Fruit fly (Drosophila melanogaster) whole organism, embryonic: ENCODE measurements around the gene UQCR-14.

Source experiments
- B-H2 ChIP-seq: fragments of 200-800 bp; sonication (Bioruptor generic); optimal IDR thresholded peaks from 2 replicates; lab custom pipeline; 2018; ENCODE audit warnings: missing biosample characterization, mild to moderate bottlenecking, missing genetic modification characterization
- BEAF-32 ChIP-seq: fragments of 200-800 bp; sonication (Bioruptor generic); optimal IDR thresholded peaks from 3 replicates; lab custom pipeline; 2017; ENCODE audit warnings: missing biosample characterization, missing genetic modification characterization, mild to moderate bottlenecking, moderate library complexity, missing genetic modification reagents
- Bdp1 ChIP-seq: fragments of 200-800 bp; sonication (Bioruptor generic); optimal IDR thresholded peaks from 3 replicates; lab custom pipeline; 2016; ENCODE audit warnings: missing biosample characterization, missing genetic modification characterization
- BtbVII ChIP-seq: fragments of 200-800 bp; sonication (Bioruptor generic); optimal IDR thresholded peaks from 3 replicates; lab custom pipeline; 2017; ENCODE audit warnings: missing biosample characterization, mild to moderate bottlenecking, missing genetic modification characterization
- CG10366 ChIP-seq: fragments of 200-800 bp; sonication (Bioruptor generic); IDR thresholded peaks from 2 replicates; pipeline ENCODE4 v1.3.6; 2022; ENCODE audit warnings: missing biosample characterization, missing genetic modification characterization
- CG1602 ChIP-seq: fragments of 200-800 bp; sonication (Bioruptor generic); optimal IDR thresholded peaks from 3 replicates; lab custom pipeline; 2016; ENCODE audit warnings: missing biosample characterization, missing genetic modification characterization
- CG16813 ChIP-seq: fragments of 200-800 bp; sonication (Bioruptor generic); IDR thresholded peaks from 3 replicates; pipeline ENCODE4 v1.3.6; 2022; ENCODE audit warnings: missing biosample characterization, missing genetic modification characterization; ENCODE audit not compliant: partially characterized antibody
- CG1832 ChIP-seq: fragments of 200-800 bp; sonication (Bioruptor generic); optimal IDR thresholded peaks from 2 replicates; lab custom pipeline; 2017; ENCODE audit warnings: missing biosample characterization, mild to moderate bottlenecking, missing genetic modification characterization, inconsistent platforms
- CG2129 ChIP-seq: fragments of 200-800 bp; sonication (Bioruptor generic); IDR thresholded peaks from 2 replicates; pipeline ENCODE4 v1.3.6; 2022; ENCODE audit warnings: missing biosample characterization, missing genetic modification characterization; ENCODE audit not compliant: partially characterized antibody
- CG30403 ChIP-seq: fragments of 200-800 bp; sonication (Bioruptor generic); optimal IDR thresholded peaks from 3 replicates; lab custom pipeline; 2016; ENCODE audit warnings: missing biosample characterization, missing genetic modification characterization
- CG31388 ChIP-seq: fragments of 200-800 bp; sonication (Bioruptor generic); optimal IDR thresholded peaks from 2 replicates; lab custom pipeline; 2016; ENCODE audit warnings: missing biosample characterization, missing genetic modification characterization
- CG4404 ChIP-seq: fragments of 200-800 bp; sonication (Bioruptor generic); IDR thresholded peaks from 2 replicates; pipeline ENCODE4 v1.3.6; 2022; ENCODE audit warnings: missing biosample characterization, missing genetic modification characterization
- CG5953 ChIP-seq: fragments of 200-800 bp; sonication (Bioruptor generic); IDR thresholded peaks from 2 replicates; pipeline ENCODE4 v1.3.6; 2022; ENCODE audit warnings: missing biosample characterization, missing genetic modification characterization
- CG7963 ChIP-seq: fragments of 200-800 bp; sonication (Bioruptor generic); IDR thresholded peaks from 3 replicates; pipeline ENCODE4 v1.3.6; 2022; ENCODE audit warnings: missing biosample characterization, missing genetic modification characterization; ENCODE audit not compliant: partially characterized antibody
- Dll ChIP-seq: fragments of 200-800 bp; sonication (Bioruptor generic); IDR thresholded peaks from 4 replicates; pipeline ENCODE4 v1.3.6; 2022; ENCODE audit warnings: missing biosample characterization, missing genetic modification characterization; ENCODE audit not compliant: partially characterized antibody
- Doc3 ChIP-seq: fragments of 200-800 bp; sonication (Bioruptor generic); IDR thresholded peaks from 3 replicates; pipeline ENCODE4 v1.3.6; 2022; ENCODE audit warnings: missing biosample characterization, missing genetic modification characterization; ENCODE audit not compliant: partially characterized antibody
- Drgx ChIP-seq: fragments of 200-800 bp; sonication (Bioruptor generic); IDR thresholded peaks from 2 replicates; pipeline ENCODE4 v1.3.6; 2022; ENCODE audit warnings: missing biosample characterization, missing genetic modification characterization
- E2f2 ChIP-seq: fragments of 200-800 bp; sonication (Bioruptor generic); IDR thresholded peaks from 2 replicates; pipeline ENCODE4 v1.3.6; 2022; ENCODE audit warnings: missing biosample characterization, missing genetic modification characterization
- HLHmδ ChIP-seq: fragments of 200-800 bp; sonication (Bioruptor generic); optimal IDR thresholded peaks from 2 replicates; lab custom pipeline; 2018; ENCODE audit warnings: missing biosample characterization, mild to moderate bottlenecking, missing genetic modification characterization, moderate library complexity
- Optix ChIP-seq: fragments of 200-800 bp; sonication (Bioruptor generic); IDR thresholded peaks from 3 replicates; pipeline ENCODE4 v1.3.6; 2022; ENCODE audit warnings: missing biosample characterization, missing genetic modification characterization
- Ravus ChIP-seq: fragments of 200-800 bp; sonication (Bioruptor generic); IDR thresholded peaks from 2 replicates; pipeline ENCODE4 v1.3.6; 2022; ENCODE audit warnings: missing biosample characterization, missing genetic modification characterization
- Scr ChIP-seq: fragments of 200-800 bp; sonication (Bioruptor generic); IDR thresholded peaks from 2 replicates; pipeline ENCODE4 v1.3.6; 2022; ENCODE audit warnings: missing biosample characterization, missing genetic modification characterization; ENCODE audit not compliant: partially characterized antibody
- Six4 ChIP-seq: fragments of 200-800 bp; sonication (Bioruptor generic); optimal IDR thresholded peaks from 2 replicates; lab custom pipeline; 2016; ENCODE audit warnings: missing biosample characterization, missing genetic modification characterization
- ato ChIP-seq: fragments of 200-800 bp; sonication (Bioruptor generic); IDR thresholded peaks from 2 replicates; pipeline ENCODE4 v1.3.6; 2022; ENCODE audit warnings: missing biosample characterization, missing genetic modification characterization; ENCODE audit not compliant: partially characterized antibody
- crc ChIP-seq: fragments of 200-800 bp; sonication (Bioruptor generic); optimal IDR thresholded peaks from 2 replicates; lab custom pipeline; 2016; ENCODE audit warnings: missing biosample characterization, missing genetic modification characterization
- crp ChIP-seq, 2 experiments: fragments of 200-800 bp; sonication (Bioruptor generic); optimal IDR thresholded peaks; 2 replicates in 1 of 2; 3 replicates in 1 of 2; lab custom pipeline; 2017; ENCODE audit warnings: missing biosample characterization in 2 of 2, missing genetic modification characterization in 2 of 2, mild to moderate bottlenecking in 1 of 2, moderate library complexity in 1 of 2
- dmrt11E ChIP-seq: fragments of 200-800 bp; sonication (Bioruptor generic); optimal IDR thresholded peaks from 3 replicates; lab custom pipeline; 2018; ENCODE audit warnings: missing biosample characterization, mild to moderate bottlenecking, missing genetic modification characterization, moderate library complexity
- ems ChIP-seq: fragments of 200-800 bp; sonication (Bioruptor generic); optimal IDR thresholded peaks from 3 replicates; lab custom pipeline; 2016; ENCODE audit warnings: missing biosample characterization, missing genetic modification characterization
- gcm2 ChIP-seq: fragments of 200-800 bp; sonication (Bioruptor generic); optimal IDR thresholded peaks from 2 replicates; lab custom pipeline; 2016; ENCODE audit warnings: missing biosample characterization, missing genetic modification characterization
- gfzf ChIP-seq: fragments of 200-800 bp; sonication (Bioruptor generic); optimal IDR thresholded peaks from 2 replicates; lab custom pipeline; 2016; ENCODE audit warnings: missing biosample characterization, mild to moderate bottlenecking, missing genetic modification characterization, moderate library complexity
- gt ChIP-seq: fragments of 200-800 bp; sonication (Bioruptor generic); IDR thresholded peaks from 2 replicates; pipeline ENCODE4 v1.3.6; 2022; ENCODE audit warnings: missing biosample characterization, missing genetic modification characterization
- her ChIP-seq: fragments of 200-800 bp; sonication (Bioruptor generic); optimal IDR thresholded peaks from 2 replicates; lab custom pipeline; 2016; ENCODE audit warnings: missing biosample characterization, missing genetic modification characterization
- ind ChIP-seq: fragments of 200-800 bp; sonication (Bioruptor generic); optimal IDR thresholded peaks from 3 replicates; lab custom pipeline; 2016; ENCODE audit warnings: missing biosample characterization, missing genetic modification characterization
- jigr1 ChIP-seq: fragments of 200-800 bp; sonication (Bioruptor generic); IDR thresholded peaks from 3 replicates; pipeline ENCODE4 v1.3.6; 2022; ENCODE audit warnings: missing biosample characterization, missing genetic modification characterization
- knrl ChIP-seq: fragments of 200-800 bp; sonication (Bioruptor generic); IDR thresholded peaks from 3 replicates; pipeline ENCODE4 v1.3.6; 2022; ENCODE audit warnings: missing biosample characterization, missing genetic modification characterization; ENCODE audit not compliant: partially characterized antibody
- maf-S ChIP-seq: fragments of 200-800 bp; sonication (Bioruptor generic); optimal IDR thresholded peaks from 2 replicates; lab custom pipeline; 2016; ENCODE audit warnings: missing biosample characterization, missing genetic modification characterization
- nom ChIP-seq: fragments of 200-800 bp; sonication (Bioruptor generic); optimal IDR thresholded peaks from 2 replicates; lab custom pipeline; 2017; ENCODE audit warnings: missing biosample characterization, missing genetic modification characterization, mild to moderate bottlenecking, moderate library complexity, missing genetic modification reagents
- pb ChIP-seq: fragments of 200-800 bp; sonication (Bioruptor generic); optimal IDR thresholded peaks from 3 replicates; lab custom pipeline; 2016; ENCODE audit warnings: missing biosample characterization, missing genetic modification characterization
- phol ChIP-seq: fragments of 200-800 bp; sonication (Bioruptor generic); optimal IDR thresholded peaks from 3 replicates; lab custom pipeline; 2018; ENCODE audit warnings: missing biosample characterization, mild to moderate bottlenecking, missing genetic modification characterization, moderate library complexity
- pzg ChIP-seq: fragments of 200-800 bp; sonication (Bioruptor generic); optimal IDR thresholded peaks from 3 replicates; lab custom pipeline; 2018; ENCODE audit warnings: missing biosample characterization, mild to moderate bottlenecking, missing genetic modification characterization, moderate library complexity
- repo ChIP-seq: fragments of 200-800 bp; sonication (Bioruptor generic); optimal IDR thresholded peaks from 2 replicates; lab custom pipeline; 2016; ENCODE audit warnings: missing biosample characterization, missing genetic modification characterization
- scrt ChIP-seq: fragments of 200-800 bp; sonication (Bioruptor generic); optimal IDR thresholded peaks from 2 replicates; lab custom pipeline; 2018; ENCODE audit warnings: missing biosample characterization, mild to moderate bottlenecking, missing genetic modification characterization, moderate library complexity
- tna ChIP-seq: fragments of 200-800 bp; sonication (Bioruptor generic); IDR thresholded peaks from 2 replicates; pipeline ENCODE4 v1.3.6; 2022; ENCODE audit warnings: missing biosample characterization, missing genetic modification characterization; ENCODE audit not compliant: partially characterized antibody
- tup ChIP-seq: fragments of 200-800 bp; sonication (Bioruptor generic); optimal IDR thresholded peaks from 2 replicates; lab custom pipeline; 2016; ENCODE audit warnings: missing biosample characterization, mild to moderate bottlenecking, missing genetic modification characterization, moderate library complexity
- twi ChIP-seq: fragments of 200-800 bp; optimal IDR thresholded peaks from 2 replicates; lab custom pipeline; 2019; ENCODE audit warnings: missing biosample characterization, mild to moderate bottlenecking, missing genetic modification characterization, moderate library complexity
- vvl ChIP-seq: fragments of 200-800 bp; sonication (Bioruptor generic); IDR thresholded peaks from 2 replicates; pipeline ENCODE4 v1.3.6; 2022; ENCODE audit warnings: missing biosample characterization, missing genetic modification characterization
- wek ChIP-seq: fragments of 200-800 bp; sonication (Bioruptor generic); optimal IDR thresholded peaks from 3 replicates; lab custom pipeline; 2018; ENCODE audit warnings: missing biosample characterization, mild to moderate bottlenecking, missing genetic modification characterization, moderate library complexity
- zfh2 ChIP-seq: fragments of 200-800 bp; sonication (Bioruptor generic); optimal IDR thresholded peaks from 2 replicates; lab custom pipeline; 2016; ENCODE audit warnings: missing biosample characterization, missing genetic modification characterization

The UQCR-14 gene

DNA sequence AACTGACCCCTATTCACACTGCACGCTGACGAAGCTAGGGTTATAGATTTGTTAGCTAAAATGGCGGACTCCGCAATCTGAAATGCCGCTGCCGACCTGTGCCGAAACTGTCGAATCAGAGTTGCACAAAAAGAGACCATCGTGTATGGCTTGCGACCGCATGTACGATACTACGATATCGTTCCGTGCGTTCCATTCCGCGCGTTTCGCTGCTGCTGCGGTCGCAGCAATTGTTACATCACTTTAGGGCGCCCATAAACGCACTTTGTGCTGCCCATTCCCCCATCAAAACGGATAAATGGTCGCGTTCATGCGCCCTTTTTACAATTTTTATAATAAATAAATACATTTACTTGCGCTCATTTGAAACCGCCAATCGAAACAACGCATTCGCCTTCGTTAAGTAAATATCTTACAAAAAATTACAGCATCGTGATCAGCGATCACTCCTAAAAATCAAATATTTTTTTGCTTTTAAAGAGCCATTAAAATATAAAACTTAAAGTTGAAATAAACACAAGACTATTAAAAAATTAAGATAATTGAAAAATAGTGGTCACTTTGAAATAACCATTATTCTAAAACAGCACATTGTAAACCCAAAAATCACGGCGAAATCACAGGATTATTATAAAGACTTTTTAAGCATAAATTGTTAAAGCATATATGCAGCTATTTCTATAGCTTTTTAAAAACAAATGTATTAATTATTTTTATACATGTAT, 34.3 kb downstream of the UQCR-14 start, which contains the start of gene Cyp1 (continued):
- peak; percentile 23 for TF ChIP-seq dmrt11E (tag; lab: Kevin White, UChicago)
- no peak for TF ChIP-seq ems (GFP tag; lab: Kevin White, UChicago)
- peak; percentile 32; the same call in 1 of the 2 replicates for TF ChIP-seq CG2129 (GFP tag; lab: Robert Waterston, UW)
- peak; percentile 64 for TF ChIP-seq E2f2 (GFP tag; lab: Robert Waterston, UW)
- 0 out of 3 replicates have a peak, but pooled peaks have one; percentile 42 for TF ChIP-seq Doc3
- 0 out of 2 replicates have a peak, but pooled peaks have one; percentile 23 for TF ChIP-seq CG4404
- peak; percentile 1 for TF ChIP-seq CG1602 (GFP tag; lab: Kevin White, UChicago)
- TF ChIP-seq crc (GFP tag; lab: Kevin White, UChicago): no peak
- no peak for TF ChIP-seq CG1832
- peak; percentile 48 for TF ChIP-seq wek (GFP tag; lab: Kevin White, UChicago)
- peak; percentile 59 for TF ChIP-seq gt (GFP tag; lab: Robert Waterston, UW)
- peak; percentile 76 for TF ChIP-seq Scr (GFP tag; lab: Robert Waterston, UW)
- TF ChIP-seq tup (GFP tag; lab: Kevin White, UChicago): peak; percentile 19
- peak; percentile 55 for TF ChIP-seq vvl
- TF ChIP-seq gcm2: no peak
- no peak for TF ChIP-seq CG31388 (GFP tag; lab: Kevin White, UChicago)
- TF ChIP-seq knrl (GFP tag; lab: Robert Waterston, UW): peak; percentile 79
- TF ChIP-seq crp (GFP tag; optimal IDR thresholded peaks at IDR 0.05; lab: Kevin White, UChicago): no peak
- peak; percentile 25; the same call in 1 of the 2 replicates for TF ChIP-seq Drgx (GFP tag; lab: Robert Waterston, UW)
- no peak for TF ChIP-seq twi (tag; lab: Kevin White, UChicago)
- TF ChIP-seq maf-S (GFP tag; lab: Kevin White, UChicago): no peak
- TF ChIP-seq HLHmδ: peak; percentile 31
- no peak for TF ChIP-seq pb (GFP tag; lab: Kevin White, UChicago)
- TF ChIP-seq her (GFP tag; lab: Kevin White, UChicago): peak; percentile 73
- peak; percentile 25; the same call in 1 of the 3 replicates for TF ChIP-seq Optix (GFP tag; lab: Robert Waterston, UW)
- peak; percentile 42 for TF ChIP-seq zfh2
- peak; percentile 37 for TF ChIP-seq CG10366 (GFP tag; lab: Robert Waterston, UW)
- peak; percentile 73 for TF ChIP-seq tna (GFP tag; lab: Robert Waterston, UW)
- TF ChIP-seq CG5953: peak; percentile 46
- TF ChIP-seq repo: peak; percentile 6
- TF ChIP-seq nom (GFP tag; lab: Kevin White, UChicago): peak; percentile 66
- TF ChIP-seq jigr1 (GFP tag; lab: Robert Waterston, UW): 0 out of 3 replicates have a peak, but pooled peaks have one; percentile 40
- TF ChIP-seq CG7963 (GFP tag; lab: Robert Waterston, UW): peak; percentile 72; the same call in 2 of the 3 replicates
- peak; percentile 82 for TF ChIP-seq ato
- peak; percentile 11 for TF ChIP-seq ind (GFP tag; lab: Kevin White, UChicago)
- TF ChIP-seq CG30403 (GFP tag; lab: Kevin White, UChicago): peak; percentile 15
- TF ChIP-seq Bdp1: no peak
- peak; percentile 80 for TF ChIP-seq CG16813 (GFP tag; lab: Robert Waterston, UW)
- peak; percentile 80 for TF ChIP-seq pzg (GFP tag; lab: Kevin White, UChicago)
- peak; percentile 92 for TF ChIP-seq phol (tag; lab: Kevin White, UChicago)
- no peak for TF ChIP-seq BtbVII (GFP tag; lab: Kevin White, UChicago)
- TF ChIP-seq Dll (GFP tag; lab: Robert Waterston, UW): peak; percentile 65; the same call in 3 of the 4 replicates
- TF ChIP-seq B-H2: peak; percentile 47
- TF ChIP-seq Ravus: no peak
- peak; percentile 80 for TF ChIP-seq BEAF-32 (GFP tag; lab: Kevin White, UChicago)
- peak; percentile 28 for TF ChIP-seq gfzf (GFP tag; lab: Kevin White, UChicago)
- TF ChIP-seq scrt (GFP tag; lab: Kevin White, UChicago): no peak
- no peak for TF ChIP-seq Six4 (GFP tag; lab: Kevin White, UChicago)
